Fruit fly (Drosophila melanogaster) whole organism, wandering third instar larva: ENCODE data around the gene p130CAS.

ENCODE experiments used
- Abd-B ChIP-seq: fragments of >200 bp; optimal IDR thresholded peaks from 2 replicates; lab custom pipeline; 2017; ENCODE audit warnings: missing biosample characterization, missing genetic modification characterization
- CG32264 ChIP-seq: fragments of 200-800 bp; sonication (Bioruptor generic); optimal IDR thresholded peaks from 2 replicates; lab custom pipeline; 2016; ENCODE audit warnings: missing biosample characterization, missing genetic modification characterization
- CG9705 ChIP-seq: fragments of 200-800 bp; sonication (Bioruptor generic); optimal IDR thresholded peaks from 2 replicates; lab custom pipeline; 2018; ENCODE audit warnings: missing biosample characterization, mild to moderate bottlenecking, missing genetic modification characterization
- CrebA ChIP-seq: fragments of 200-800 bp; sonication (Bioruptor generic); optimal IDR thresholded peaks from 2 replicates; lab custom pipeline; 2016; ENCODE audit warnings: missing biosample characterization, mild to moderate bottlenecking, missing genetic modification characterization, borderline replicate concordance
- Dif ChIP-seq: fragments of 200-275, 200-300 bp; sonication (Bioruptor generic); optimal IDR thresholded peaks from 2 replicates; lab custom pipeline; 2018; ENCODE audit warnings: missing biosample characterization, missing genetic modification characterization; ENCODE audit not compliant: partially characterized antibody
- GATAd ChIP-seq: sonication (Bioruptor generic); optimal IDR thresholded peaks from 2 replicates; lab custom pipeline; 2016; ENCODE audit warnings: missing biosample characterization, missing genetic modification characterization
- HLH106 ChIP-seq: fragments of 200-800 bp; optimal IDR thresholded peaks from 3 replicates; lab custom pipeline; 2019; ENCODE audit warnings: missing biosample characterization, mild to moderate bottlenecking, missing genetic modification characterization, moderate library complexity
- Hnf4 ChIP-seq: fragments of 200-800 bp; sonication (Bioruptor generic); optimal IDR thresholded peaks from 2 replicates; lab custom pipeline; 2016; ENCODE audit warnings: missing biosample characterization, mild to moderate bottlenecking, missing genetic modification characterization
- Hr78 ChIP-seq: fragments of >200 bp; optimal IDR thresholded peaks from 2 replicates; lab custom pipeline; 2017; ENCODE audit warnings: missing biosample characterization, missing genetic modification characterization
- Hr83 ChIP-seq: fragments of 200-300 bp; sonication (Bioruptor generic); optimal IDR thresholded peaks from 2 replicates; lab custom pipeline; 2016; ENCODE audit warnings: missing biosample characterization, mild to moderate bottlenecking, missing genetic modification characterization, moderate library complexity; ENCODE audit not compliant: poor library complexity, severe bottlenecking
- Jra ChIP-seq: sonication (Bioruptor generic); optimal IDR thresholded peaks from 2 replicates; lab custom pipeline; 2016; ENCODE audit warnings: missing biosample characterization, missing genetic modification characterization
- Mio ChIP-seq: sonication (Bioruptor generic); optimal IDR thresholded peaks from 2 replicates; lab custom pipeline; 2016; ENCODE audit warnings: missing biosample characterization, missing genetic modification characterization
- Myc ChIP-seq: fragments of >200 bp; optimal IDR thresholded peaks from 2 replicates; lab custom pipeline; 2017
- N ChIP-seq: fragments of >200 bp; optimal IDR thresholded peaks from 2 replicates; lab custom pipeline; 2018; ENCODE audit warnings: missing biosample characterization, missing external identifiers, missing genetic modification characterization
- OdsH ChIP-seq: fragments of 200-800 bp; sonication (Bioruptor generic); optimal IDR thresholded peaks from 2 replicates; lab custom pipeline; 2016; ENCODE audit warnings: missing biosample characterization, mild to moderate bottlenecking, missing genetic modification characterization
- Rel ChIP-seq, 2 experiments: fragments of 200-800 bp; sonication (Bioruptor generic) in 1 of 2; optimal IDR thresholded peaks; 2 replicates in 1 of 2; 3 replicates in 1 of 2; lab custom pipeline; 2016 to 2019; ENCODE audit warnings: mild to moderate bottlenecking in 2 of 2, missing biosample characterization in 2 of 2, missing genetic modification characterization in 2 of 2, moderate library complexity in 1 of 2
- Sp1 ChIP-seq: fragments of 200-800 bp; sonication (Bioruptor generic); optimal IDR thresholded peaks from 3 replicates; lab custom pipeline; 2019; ENCODE audit warnings: missing biosample characterization, mild to moderate bottlenecking, missing genetic modification characterization, moderate library complexity
- Vsx2 ChIP-seq: fragments of 200-300, 225-300 bp; sonication (Bioruptor generic); optimal IDR thresholded peaks from 2 replicates; lab custom pipeline; 2018; ENCODE audit warnings: missing biosample characterization, missing genetic modification characterization; ENCODE audit not compliant: partially characterized antibody
- br ChIP-seq: fragments of 200-800 bp; sonication (Bioruptor generic); optimal IDR thresholded peaks from 2 replicates; lab custom pipeline; 2016; ENCODE audit warnings: missing biosample characterization, missing genetic modification characterization
- brk ChIP-seq: fragments of 200-800 bp; sonication (Bioruptor generic); optimal IDR thresholded peaks from 2 replicates; lab custom pipeline; 2016; ENCODE audit warnings: missing biosample characterization, mild to moderate bottlenecking, missing genetic modification characterization
- dl ChIP-seq, 2 experiments: fragments of 175-275, 200-275 bp in 1 of 2; fragments of 200-275 bp in 1 of 2; sonication (Bioruptor generic); optimal IDR thresholded peaks; lab custom pipeline; 2018; ENCODE audit warnings: mild to moderate bottlenecking in 2 of 2, missing biosample characterization in 2 of 2, missing genetic modification characterization in 2 of 2, moderate library complexity in 2 of 2; ENCODE audit not compliant: partially characterized antibody in 2 of 2, insufficient read depth in 1 of 2
- dmrt93B ChIP-seq: fragments of 200-800 bp; sonication (Bioruptor generic); optimal IDR thresholded peaks from 2 replicates; lab custom pipeline; 2018; ENCODE audit warnings: missing biosample characterization, mild to moderate bottlenecking, missing genetic modification characterization
- dsf ChIP-seq: sonication (Bioruptor generic); optimal IDR thresholded peaks from 2 replicates; lab custom pipeline; 2016; ENCODE audit warnings: missing biosample characterization, missing genetic modification characterization, borderline replicate concordance
- foxo ChIP-seq, 2 experiments: fragments of 200-800 bp; sonication (Bioruptor generic); optimal IDR thresholded peaks; 2 replicates in 1 of 2; 3 replicates in 1 of 2; lab custom pipeline; 2016 to 2017; ENCODE audit warnings: missing biosample characterization in 2 of 2, missing genetic modification characterization in 2 of 2
- fru ChIP-seq: fragments of 200-800 bp; sonication (Bioruptor generic); optimal IDR thresholded peaks from 3 replicates; lab custom pipeline; 2016; ENCODE audit warnings: missing biosample characterization, mild to moderate bottlenecking, missing genetic modification characterization
- h ChIP-seq: fragments of 200-800 bp; sonication (Bioruptor generic); optimal IDR thresholded peaks from 3 replicates; lab custom pipeline; 2016; ENCODE audit warnings: missing biosample characterization, mild to moderate bottlenecking, missing genetic modification characterization
- jim ChIP-seq: fragments of 175-275, 200-325 bp; sonication (Bioruptor generic); optimal IDR thresholded peaks from 2 replicates; lab custom pipeline; 2016; ENCODE audit warnings: missing biosample characterization, mild to moderate bottlenecking, missing genetic modification characterization
- lola ChIP-seq: fragments of >200 bp; optimal IDR thresholded peaks from 2 replicates; lab custom pipeline; 2017; ENCODE audit warnings: missing biosample characterization, missing genetic modification characterization
- pan ChIP-seq: fragments of >200 bp; optimal IDR thresholded peaks from 2 replicates; lab custom pipeline; 2017
- psq ChIP-seq: fragments of 200-800 bp; sonication (Bioruptor generic); optimal IDR thresholded peaks from 3 replicates; lab custom pipeline; 2017; ENCODE audit warnings: missing biosample characterization, mild to moderate bottlenecking, missing genetic modification characterization, moderate library complexity
- rgr ChIP-seq: fragments of 200-800 bp; sonication (Bioruptor generic); optimal IDR thresholded peaks from 3 replicates; lab custom pipeline; 2016; ENCODE audit warnings: missing biosample characterization, mild to moderate bottlenecking, missing genetic modification characterization
- sage ChIP-seq: fragments of 200-800 bp; sonication (Bioruptor generic); optimal IDR thresholded peaks from 2 replicates; lab custom pipeline; 2016; ENCODE audit warnings: missing biosample characterization, mild to moderate bottlenecking, missing genetic modification characterization
- sv ChIP-seq: fragments of 200-800 bp; sonication (Bioruptor generic); optimal IDR thresholded peaks from 3 replicates; lab custom pipeline; 2016; ENCODE audit warnings: missing biosample characterization, missing genetic modification characterization
- tai ChIP-seq: sonication (Bioruptor generic); optimal IDR thresholded peaks from 2 replicates; lab custom pipeline; 2016; ENCODE audit warnings: missing biosample characterization, missing genetic modification characterization
- usp ChIP-seq: fragments of >200 bp; optimal IDR thresholded peaks from 2 replicates; lab custom pipeline; 2017; ENCODE audit warnings: missing biosample characterization, missing genetic modification characterization
- woc ChIP-seq: sonication (Bioruptor generic); optimal IDR thresholded peaks from 2 replicates; lab custom pipeline; 2016; ENCODE audit warnings: missing biosample characterization, mild to moderate bottlenecking, missing genetic modification characterization

p130CAS gene

dm6 chr3L:136591-137280, 15.9 kb upstream of the p130CAS start:
- TF ChIP-seq dmrt93B (GFP tag; lab: Kevin White, UChicago) = no peak
- no peak for TF ChIP-seq Vsx2
- TF ChIP-seq Hr83 (GFP tag; lab: Kevin White, UChicago) = peak; percentile 97
- no peak for TF ChIP-seq Abd-B (GFP tag; lab: Kevin White, UChicago)
- TF ChIP-seq h = peak; percentile 60
- TF ChIP-seq jim (GFP tag; lab: Kevin White, UChicago) = no peak
- no peak for TF ChIP-seq dsf (GFP tag; lab: Kevin White, UChicago)
- no peak for TF ChIP-seq CrebA (GFP tag; lab: Kevin White, UChicago)
- TF ChIP-seq GATAd = no peak
- TF ChIP-seq N (GFP tag; lab: Kevin White, UChicago) = no peak
- no peak for TF ChIP-seq Myc (lab: Kevin White, UChicago)
- no peak for TF ChIP-seq usp (GFP tag; lab: Kevin White, UChicago)
- TF ChIP-seq Sp1 = no peak
- no peak for TF ChIP-seq HLH106
- TF ChIP-seq psq (GFP tag; lab: Kevin White, UChicago) = no peak
- peak; percentile 58 for TF ChIP-seq rgr (GFP tag; lab: Kevin White, UChicago)
- TF ChIP-seq Hr78 (GFP tag; lab: Kevin White, UChicago) = no peak
- peak; percentile 49 for TF ChIP-seq Hnf4 (GFP tag; lab: Kevin White, UChicago)
- peak in 1 of 2 experiments; percentile 16 for TF ChIP-seq foxo (GFP tag; optimal IDR thresholded peaks at IDR 0.05; lab: Kevin White, UChicago)
- no peak for TF ChIP-seq pan
- TF ChIP-seq CG9705 (GFP tag; lab: Kevin White, UChicago) = no peak
- no peak for TF ChIP-seq lola (GFP tag; lab: Kevin White, UChicago)
- no peak for TF ChIP-seq Rel (GFP tag; optimal IDR thresholded peaks at IDR 0.05; lab: Kevin White, UChicago)
- TF ChIP-seq Rel (tag; optimal IDR thresholded peaks at IDR 0.05; lab: Kevin White, UChicago) = no peak
- no peak for TF ChIP-seq dl (GFP tag; optimal IDR thresholded peaks at IDR 0.05; lab: Kevin White, UChicago; ENCODE audit: insufficient read depth in 1 of 2, partially characterized antibody in 2 of 2)
- TF ChIP-seq tai (GFP tag; lab: Kevin White, UChicago) = no peak
- TF ChIP-seq Jra (GFP tag; lab: Kevin White, UChicago) = no peak
- TF ChIP-seq brk = peak; percentile 5
- no peak for TF ChIP-seq Dif (GFP tag; lab: Kevin White, UChicago)
- no peak for TF ChIP-seq woc (GFP tag; lab: Kevin White, UChicago)
- peak; percentile 38 for TF ChIP-seq OdsH (GFP tag; lab: Kevin White, UChicago)
- no peak for TF ChIP-seq CG32264
- TF ChIP-seq fru (GFP tag; lab: Kevin White, UChicago) = no peak
- no peak for TF ChIP-seq sv (GFP tag; lab: Kevin White, UChicago)
- no peak for TF ChIP-seq Mio (GFP tag; lab: Kevin White, UChicago)
- peak; percentile 15 for TF ChIP-seq br (GFP tag; lab: Kevin White, UChicago)

dm6 chr3L:137596-138169, 15.0 kb upstream of the p130CAS start:
- no peak for TF ChIP-seq brk
- no peak for TF ChIP-seq Mio (GFP tag; lab: Kevin White, UChicago)
- TF ChIP-seq fru (GFP tag; lab: Kevin White, UChicago) = no peak
- no peak for TF ChIP-seq Hnf4 (GFP tag; lab: Kevin White, UChicago)
- TF ChIP-seq usp (GFP tag; lab: Kevin White, UChicago) = no peak
- no peak for TF ChIP-seq Dif (GFP tag; lab: Kevin White, UChicago)
- no peak for TF ChIP-seq Hr78 (GFP tag; lab: Kevin White, UChicago)
- no peak for TF ChIP-seq h
- TF ChIP-seq Sp1 = no peak
- no peak for TF ChIP-seq dmrt93B (GFP tag; lab: Kevin White, UChicago)
- no peak for TF ChIP-seq rgr (GFP tag; lab: Kevin White, UChicago)
- TF ChIP-seq Rel (GFP tag; optimal IDR thresholded peaks at IDR 0.05; lab: Kevin White, UChicago) = no peak
- TF ChIP-seq Rel (tag; optimal IDR thresholded peaks at IDR 0.05; lab: Kevin White, UChicago) = no peak
- no peak for TF ChIP-seq pan
- TF ChIP-seq Hr83 (GFP tag; lab: Kevin White, UChicago) = no peak
- TF ChIP-seq jim (GFP tag; lab: Kevin White, UChicago) = no peak
- TF ChIP-seq HLH106 = no peak
- TF ChIP-seq sage (GFP tag; lab: Kevin White, UChicago) = no peak
- no peak for TF ChIP-seq Abd-B (GFP tag; lab: Kevin White, UChicago)
- no peak for TF ChIP-seq Vsx2
- no peak for TF ChIP-seq dl (GFP tag; optimal IDR thresholded peaks at IDR 0.05; lab: Kevin White, UChicago; ENCODE audit: insufficient read depth in 1 of 2, partially characterized antibody in 2 of 2)
